Worm (Caenorhabditis elegans) whole organism, L4/young adult: Measurements from ENCODE around the gene F17C11.6.

Source experiments
- W03F9.2 ChIP-seq: fragments of 150-350 bp; optimal IDR thresholded peaks from 2 replicates; lab custom pipeline; 2014; ENCODE audit warnings: missing biosample characterization, missing genetic modification characterization
- him-1 ChIP-seq: sonication (generic microtip); optimal IDR thresholded peaks from 2 replicates; lab custom pipeline; 2016; ENCODE audit warnings: missing genotype, missing genetic modification reagents, missing genetic modification characterization, missing compliant biosample characterization

DNA sequence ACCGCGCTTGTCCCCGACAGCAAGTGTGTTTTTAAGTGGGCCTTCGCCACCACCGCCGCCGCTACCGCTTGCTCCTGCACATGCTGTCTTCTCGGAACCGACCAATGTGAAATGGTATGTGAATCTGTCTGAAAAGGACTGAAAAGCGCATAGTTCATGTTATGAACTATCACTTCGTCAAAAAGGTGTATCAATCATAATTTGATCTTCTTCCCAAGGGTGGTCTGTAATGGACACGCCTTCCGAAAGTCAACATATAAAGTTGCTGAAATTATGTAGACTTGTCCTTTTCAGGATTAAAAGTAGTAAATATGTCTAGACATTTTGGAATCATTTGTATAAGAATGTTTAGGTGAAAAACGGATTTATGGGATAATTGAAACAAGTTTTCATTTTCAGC lies 12.8 kb upstream of the F17C11.6 start, which contains the start of gene zip-9:
- TF ChIP-seq him-1 (tag; lab: Kevin White, UChicago), result no peak
- TF ChIP-seq W03F9.2 (tag; lab: Kevin White, UChicago), result no peak
